Worm (Caenorhabditis elegans) whole organism, young adult: Measurements from ENCODE around the gene F28H7.3.

Experiments used
- B0336.3 ChIP-seq: fragments of 200-800 bp; sonication (Bioruptor generic); IDR thresholded peaks from 2 replicates; pipeline ENCODE4 v1.3.6; 2022; ENCODE audit warnings: missing genetic modification characterization, missing compliant biosample characterization
- F22D6.2 ChIP-seq: sonication (generic microtip); optimal IDR thresholded peaks from 2 replicates; lab custom pipeline; 2016; ENCODE audit warnings: mild to moderate bottlenecking, missing genetic modification characterization, missing compliant biosample characterization
- F49E8.2 ChIP-seq: sonication (generic microtip); optimal IDR thresholded peaks from 3 replicates; lab custom pipeline; 2017; ENCODE audit warnings: missing genetic modification characterization, mild to moderate bottlenecking, missing compliant biosample characterization, antibody characterized with exemption, moderate library complexity; ENCODE audit not compliant: insufficient read depth
- F57A8.1 ChIP-seq: fragments of 200-800 bp; sonication (Bioruptor generic); optimal IDR thresholded peaks from 2 replicates; lab custom pipeline; 2018; ENCODE audit warnings: mild to moderate bottlenecking, missing genetic modification characterization, moderate library complexity, missing compliant biosample characterization
- K11D2.4 ChIP-seq: fragments of 200-800 bp; sonication (Bioruptor generic); IDR thresholded peaks from 2 replicates; pipeline ENCODE4 v1.3.6; 2022; ENCODE audit warnings: missing genetic modification reagents, missing genetic modification characterization, missing compliant biosample characterization
- T07F8.4 ChIP-seq: sonication (generic microtip); optimal IDR thresholded peaks from 2 replicates; lab custom pipeline; 2016; ENCODE audit warnings: mild to moderate bottlenecking, missing genetic modification characterization, moderate library complexity, missing compliant biosample characterization
- Y79H2A.3 ChIP-seq: fragments of 200-800 bp; sonication (Bioruptor generic); conservative IDR thresholded peaks from 2 replicates; pipeline ENCODE4 v1.3.6; 2022; ENCODE audit warnings: missing genetic modification reagents, missing genetic modification characterization, missing compliant biosample characterization
- Y95B8A.8 ChIP-seq: fragments of 200-800 bp; sonication (Bioruptor generic); IDR thresholded peaks from 2 replicates; pipeline ENCODE4 v1.3.6; 2022; ENCODE audit warnings: missing genetic modification reagents, missing genetic modification characterization, missing compliant biosample characterization
- akir-1 ChIP-seq: fragments of 200-800 bp; sonication (Bioruptor generic); optimal IDR thresholded peaks from 2 replicates; lab custom pipeline; 2018; ENCODE audit warnings: mild to moderate bottlenecking, missing genetic modification characterization, moderate library complexity, missing compliant biosample characterization
- aptf-2 ChIP-seq: fragments of 200-800 bp; sonication (Bioruptor generic); conservative IDR thresholded peaks from 2 replicates; pipeline ENCODE4 v1.3.6; 2022; ENCODE audit warnings: missing genetic modification reagents, missing genetic modification characterization, missing compliant biosample characterization
- attf-3 ChIP-seq: fragments of 200-800 bp; sonication (Bioruptor generic); conservative IDR thresholded peaks from 2 replicates; pipeline ENCODE4 v1.3.6; 2022; ENCODE audit warnings: missing genetic modification reagents, missing genetic modification characterization, missing compliant biosample characterization
- attf-5 ChIP-seq: fragments of 200-800 bp; sonication (Bioruptor generic); optimal IDR thresholded peaks from 2 replicates; lab custom pipeline; 2018; ENCODE audit warnings: mild to moderate bottlenecking, missing genetic modification characterization, missing compliant biosample characterization
- attf-6 ChIP-seq: fragments of 200-800 bp; sonication (Bioruptor generic); IDR thresholded peaks from 2 replicates; pipeline ENCODE4 v1.3.6; 2022; ENCODE audit warnings: missing genetic modification reagents, missing genetic modification characterization, missing compliant biosample characterization
- bed-2 ChIP-seq: fragments of 200-800 bp; sonication (Bioruptor generic); IDR thresholded peaks from 2 replicates; pipeline ENCODE4 v1.3.6; 2022; ENCODE audit warnings: missing genetic modification reagents, missing genetic modification characterization, missing compliant biosample characterization
- cebp-1 ChIP-seq, 2 experiments: fragments of 200-800 bp in 1 of 2; sonication (Bioruptor generic) in 1 of 2; sonication (generic microtip) in 1 of 2; IDR thresholded peaks in 1 of 2; optimal IDR thresholded peaks in 1 of 2; 2 replicates each; pipeline versions ENCODE4 v1.3.6 to Lab custom; 2017 to 2022; ENCODE audit warnings: missing compliant biosample characterization in 2 of 2, missing genetic modification characterization in 2 of 2, mild to moderate bottlenecking in 1 of 2, missing genetic modification reagents in 1 of 2, moderate library complexity in 1 of 2
- ceh-27 ChIP-seq: fragments of 200-800 bp; sonication (Bioruptor generic); optimal IDR thresholded peaks from 2 replicates; lab custom pipeline; 2018; ENCODE audit warnings: mild to moderate bottlenecking, missing genetic modification characterization, moderate library complexity, missing compliant biosample characterization
- ceh-40 ChIP-seq: fragments of 200-800 bp; sonication (Bioruptor generic); IDR thresholded peaks from 2 replicates; pipeline ENCODE4 v1.3.6; 2022; ENCODE audit warnings: missing genetic modification characterization, missing compliant biosample characterization
- dpff-1 ChIP-seq: sonication (generic microtip); optimal IDR thresholded peaks from 2 replicates; lab custom pipeline; 2017; ENCODE audit warnings: mild to moderate bottlenecking, missing genetic modification characterization, missing compliant biosample characterization
- egl-18 ChIP-seq: fragments of 200-800 bp; sonication (Bioruptor generic); IDR thresholded peaks from 2 replicates; pipeline ENCODE4 v1.3.6; 2022; ENCODE audit warnings: missing genetic modification reagents, missing genetic modification characterization, missing compliant biosample characterization
- ekl-4 ChIP-seq: fragments of 200-800 bp; sonication (Bioruptor generic); IDR thresholded peaks from 2 replicates; pipeline ENCODE4 v1.3.6; 2022; ENCODE audit warnings: missing genetic modification reagents, missing genetic modification characterization, missing compliant biosample characterization
- hlh-26 ChIP-seq: fragments of 200-800 bp; sonication (Bioruptor generic); conservative IDR thresholded peaks from 2 replicates; pipeline ENCODE4 v1.3.6; 2022; ENCODE audit warnings: missing genetic modification reagents, missing genetic modification characterization, missing compliant biosample characterization
- hmg-1.2 ChIP-seq: fragments of 200-800 bp; sonication (Bioruptor generic); IDR thresholded peaks from 2 replicates; pipeline ENCODE4 v1.3.6; 2022; ENCODE audit warnings: missing genetic modification reagents, missing genetic modification characterization, missing compliant biosample characterization
- lin-40 ChIP-seq: sonication (generic microtip); optimal IDR thresholded peaks from 2 replicates; lab custom pipeline; 2016; ENCODE audit warnings: missing genetic modification characterization, mild to moderate bottlenecking, missing compliant biosample characterization, missing genotype, missing genetic modification reagents
- lin-54 ChIP-seq: fragments of 200-800 bp; sonication (Bioruptor generic); optimal IDR thresholded peaks from 2 replicates; lab custom pipeline; 2018; ENCODE audit warnings: mild to moderate bottlenecking, missing genetic modification characterization, missing compliant biosample characterization
- lir-1 ChIP-seq: fragments of 200-800 bp; sonication (Bioruptor generic); conservative IDR thresholded peaks from 2 replicates; pipeline ENCODE4 v1.3.6; 2022; ENCODE audit warnings: missing genetic modification reagents, missing genetic modification characterization, missing compliant biosample characterization
- lsy-27 ChIP-seq: sonication (generic microtip); optimal IDR thresholded peaks from 2 replicates; lab custom pipeline; 2017; ENCODE audit warnings: missing genetic modification characterization, mild to moderate bottlenecking, missing compliant biosample characterization, antibody characterized with exemption, missing genotype, borderline replicate concordance; ENCODE audit not compliant: insufficient read depth
- madf-3 ChIP-seq: fragments of 200-800 bp; sonication (Bioruptor generic); IDR thresholded peaks from 2 replicates; pipeline ENCODE4 v1.3.6; 2022; ENCODE audit warnings: missing genetic modification reagents, missing genetic modification characterization, missing compliant biosample characterization
- nhr-80 ChIP-seq: sonication (generic microtip); optimal IDR thresholded peaks from 2 replicates; lab custom pipeline; 2016; ENCODE audit warnings: missing genetic modification characterization, missing compliant biosample characterization
- pbrm-1 ChIP-seq: fragments of 200-800 bp; sonication (Bioruptor generic); IDR thresholded peaks from 2 replicates; pipeline ENCODE4 v1.3.6; 2022; ENCODE audit warnings: missing genetic modification reagents, missing genetic modification characterization, missing compliant biosample characterization
- rcor-1 ChIP-seq: fragments of 200-800 bp; sonication (Bioruptor generic); IDR thresholded peaks from 2 replicates; pipeline ENCODE4 v1.3.6; 2022; ENCODE audit warnings: missing genetic modification reagents, missing genetic modification characterization, missing compliant biosample characterization
- snpc-3.4 ChIP-seq: sonication (generic microtip); optimal IDR thresholded peaks from 2 replicates; lab custom pipeline; 2017; ENCODE audit warnings: missing genetic modification characterization, mild to moderate bottlenecking, missing compliant biosample characterization, antibody characterized with exemption, moderate library complexity, missing genotype, missing genetic modification reagents
- snpc-4 ChIP-seq, 5 experiments: fragments of 150-350 bp in 1 of 5; sonication (generic microtip) in 4 of 5; optimal IDR thresholded peaks; 2 replicates each; lab custom pipeline; 2014 to 2018; ENCODE audit warnings: missing genetic modification characterization in 5 of 5, missing biosample characterization in 3 of 5, antibody characterized with exemption in 2 of 5, mild to moderate bottlenecking in 2 of 5, missing compliant biosample characterization in 2 of 5, missing genotype in 2 of 5, moderate library complexity in 2 of 5, missing genetic modification reagents in 1 of 5
- sptf-2 ChIP-seq: fragments of 200-800 bp; sonication (Bioruptor generic); optimal IDR thresholded peaks from 2 replicates; lab custom pipeline; 2018; ENCODE audit warnings: mild to moderate bottlenecking, missing genetic modification characterization, missing compliant biosample characterization
- unc-62 ChIP-seq: fragments of 150-350 bp; optimal IDR thresholded peaks from 2 replicates; lab custom pipeline; 2014; ENCODE audit warnings: missing biosample characterization, missing genetic modification reagents, missing genetic modification characterization
- ztf-26 ChIP-seq: sonication (generic microtip); optimal IDR thresholded peaks from 2 replicates; lab custom pipeline; 2017; ENCODE audit warnings: missing genetic modification characterization, missing compliant biosample characterization
- ztf-6 ChIP-seq: fragments of 200-800 bp; sonication (Bioruptor generic); IDR thresholded peaks from 2 replicates; pipeline ENCODE4 v1.3.6; 2022; ENCODE audit warnings: missing genetic modification reagents, missing genetic modification characterization, missing compliant biosample characterization

Gene F28H7.3

DNA sequence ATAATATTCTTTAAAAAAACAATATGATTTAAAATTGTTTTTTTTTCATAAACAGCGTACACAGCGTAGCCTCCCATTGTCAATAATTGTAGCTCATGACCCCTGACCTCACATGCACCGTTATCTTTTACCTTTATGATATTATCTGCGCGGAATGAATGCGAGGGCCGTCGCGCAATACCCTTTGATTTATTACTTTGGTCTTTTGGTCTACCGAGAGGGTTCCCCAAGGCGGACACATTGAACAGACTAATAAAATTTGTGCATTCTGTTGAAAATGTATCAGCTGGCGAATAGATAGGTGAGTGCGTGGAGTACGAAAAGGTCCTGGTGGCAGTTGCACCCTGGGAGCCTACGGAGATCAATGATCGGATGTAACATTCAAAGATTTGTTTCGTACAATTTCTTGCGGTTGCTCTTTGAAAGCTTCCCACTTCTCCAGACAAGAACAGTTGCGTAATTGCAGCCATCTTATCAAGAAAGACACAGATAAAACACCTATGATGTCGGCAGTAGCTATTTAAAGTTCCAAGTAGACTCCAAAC, 30.2 kb downstream of the F28H7.3 start:
- no peak for TF ChIP-seq snpc-3.4 (tag; lab: Kevin White, UChicago)
- TF ChIP-seq lsy-27 (tag; lab: Kevin White, UChicago): no peak
- TF ChIP-seq dpff-1: no peak
- no peak for TF ChIP-seq Y79H2A.3
- TF ChIP-seq lin-54 (GFP tag; lab: Kevin White, UChicago): no peak
- no peak for TF ChIP-seq egl-18 (GFP tag; lab: Robert Waterston, UW)
- TF ChIP-seq T07F8.4 (tag; lab: Kevin White, UChicago): no peak
- TF ChIP-seq F22D6.2 (tag; lab: Kevin White, UChicago): no peak
- TF ChIP-seq bed-2 (GFP tag; lab: Robert Waterston, UW): no peak
- TF ChIP-seq ztf-6: no peak
- TF ChIP-seq ztf-26 (tag; lab: Kevin White, UChicago): no peak
- TF ChIP-seq madf-3 (GFP tag; lab: Robert Waterston, UW): no peak
- TF ChIP-seq sptf-2: no peak
- TF ChIP-seq F49E8.2 (tag; lab: Kevin White, UChicago): no peak
- no peak for TF ChIP-seq ceh-40
- TF ChIP-seq F57A8.1 (GFP tag; lab: Kevin White, UChicago): no peak
- no peak for TF ChIP-seq ceh-27 (GFP tag; lab: Kevin White, UChicago)
- no peak for TF ChIP-seq ekl-4 (GFP tag; lab: Robert Waterston, UW)
- TF ChIP-seq, all 124 proteins: peak for 0

DNA sequence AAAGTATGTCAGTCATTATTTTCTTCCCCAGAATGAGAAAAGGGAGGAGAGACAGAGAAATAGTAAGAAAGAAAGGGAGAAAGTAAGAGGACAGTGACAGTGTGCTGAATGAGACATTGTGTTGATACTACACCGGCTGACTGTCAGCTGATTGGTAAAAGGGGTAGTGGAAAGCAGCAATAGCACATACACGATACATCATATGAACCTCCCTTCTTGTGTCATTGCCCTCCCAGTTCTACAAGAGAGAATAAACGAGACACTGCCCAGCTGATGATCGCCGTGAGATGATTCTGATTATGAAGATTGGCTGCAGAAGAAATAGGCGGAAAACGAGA, 30.8 kb downstream of the F28H7.3 start:
- TF ChIP-seq cebp-1 (GFP tag; IDR thresholded peaks at IDR 0.05; lab: Robert Waterston, UW): no peak
- TF ChIP-seq cebp-1 (tag; optimal IDR thresholded peaks at IDR 0.05; lab: Kevin White, UChicago): peak; percentile 82
- TF ChIP-seq lin-40 (tag; lab: Kevin White, UChicago): peak; percentile 24
- TF ChIP-seq pbrm-1 (GFP tag; lab: Robert Waterston, UW): 0 out of 2 replicates have a peak, but pooled peaks have one; percentile 30
- TF ChIP-seq attf-3 (GFP tag; lab: Robert Waterston, UW): no peak
- no peak for TF ChIP-seq aptf-2 (GFP tag; lab: Robert Waterston, UW)
- no peak for TF ChIP-seq attf-6 (GFP tag; lab: Robert Waterston, UW)
- TF ChIP-seq lir-1 (GFP tag; lab: Robert Waterston, UW): peak; percentile 73
- TF ChIP-seq hlh-26 (GFP tag; lab: Robert Waterston, UW): no peak
- no peak for TF ChIP-seq B0336.3 (GFP tag; lab: Robert Waterston, UW)
- TF ChIP-seq snpc-4 (GFP tag; optimal IDR thresholded peaks at IDR 0.05; lab: Kevin White, UChicago): no peak
- peak in 2 of 4 experiments; percentile 9 to 18 for TF ChIP-seq snpc-4 (tag; optimal IDR thresholded peaks at IDR 0.05; lab: Kevin White, UChicago)
- TF ChIP-seq nhr-80 (tag; lab: Kevin White, UChicago): peak; percentile 74
- TF ChIP-seq akir-1 (GFP tag; lab: Kevin White, UChicago): peak; percentile 8
- TF ChIP-seq attf-5: peak; percentile 49
- peak; percentile 48; the same call in 1 of the 2 replicates for TF ChIP-seq ekl-4 (GFP tag; lab: Robert Waterston, UW)
- 0 out of 2 replicates have a peak, but pooled peaks have one; percentile 7 for TF ChIP-seq Y95B8A.8 (GFP tag; lab: Robert Waterston, UW)
- 0 out of 2 replicates have a peak, but pooled peaks have one; percentile 3 for TF ChIP-seq rcor-1 (GFP tag; lab: Robert Waterston, UW)
- TF ChIP-seq ceh-27 (GFP tag; lab: Kevin White, UChicago): peak; percentile 44
- TF ChIP-seq hmg-1.2 (GFP tag; lab: Robert Waterston, UW): peak; percentile 47; the same call in 1 of the 2 replicates
- TF ChIP-seq unc-62 (GFP tag; lab: Kevin White, UChicago): peak; percentile 40
- 0 out of 2 replicates have a peak, but pooled peaks have one; percentile 51 for TF ChIP-seq K11D2.4 (GFP tag; lab: Robert Waterston, UW)
